Fruit fly (Drosophila melanogaster): ENCODE results near the gene Ge-1.

Ge-1 gene

DNA sequence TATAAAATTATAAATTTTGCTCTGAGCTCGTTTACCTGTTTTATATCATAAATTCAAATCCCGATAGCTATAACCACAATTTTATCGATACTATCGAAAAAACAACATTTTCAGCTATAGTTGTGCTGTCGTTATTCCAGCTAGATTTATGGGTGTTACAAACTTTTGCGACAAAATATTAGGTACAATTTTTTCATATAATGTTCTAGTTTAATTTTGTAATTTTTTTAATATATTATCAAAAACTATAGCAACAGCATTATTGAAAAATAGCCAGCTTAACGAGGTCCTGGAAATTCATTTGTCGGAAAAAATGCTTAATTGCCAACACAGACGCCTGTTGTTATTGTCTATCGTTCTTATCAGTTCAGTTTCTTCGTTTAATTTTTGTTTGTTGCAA, 9.6 kb downstream of the Ge-1 start, which contains the start of gene Wdr59 (continued):
- TF ChIP-seq sna (GFP tag; IDR thresholded peaks at IDR 0.05; ENCODE audit: partially characterized antibody) (peak; percentile 52), CG12299 (tag; optimal IDR thresholded peaks at IDR 0.05) (no peak), sens (GFP tag) (peak; percentile 80), CG6654 (GFP tag; optimal IDR thresholded peaks at IDR 0.05) (no peak), CG7745 (tag; optimal IDR thresholded peaks at IDR 0.05) (no peak), Kr (GFP tag; optimal IDR thresholded peaks at IDR 0.05) (no peak), nom (GFP tag; optimal IDR thresholded peaks at IDR 0.05) (no peak), Hey (tag; optimal IDR thresholded peaks at IDR 0.05) (no peak), CG11695 (GFP tag; IDR thresholded peaks at IDR 0.05) (no peak), her (GFP tag; optimal IDR thresholded peaks at IDR 0.05) (no peak), CG9876 (GFP tag; optimal IDR thresholded peaks at IDR 0.05) (no peak), aop (GFP tag; IDR thresholded peaks at IDR 0.05) (no peak), CG10979 (tag; optimal IDR thresholded peaks at IDR 0.05) (peak; percentile 32), Jarid2 (GFP tag; optimal IDR thresholded peaks at IDR 0.05) (no peak), CG7271 (tag; optimal IDR thresholded peaks at IDR 0.05) (no peak), Stat92E (GFP tag; optimal IDR thresholded peaks at IDR 0.05) (no peak), eyg (GFP tag; optimal IDR thresholded peaks at IDR 0.05) (no peak), Nf-YA (GFP tag; IDR thresholded peaks at IDR 0.05) (no peak), B-H1 (GFP tag; IDR thresholded peaks at IDR 0.05) (no peak), wdn (GFP tag; IDR thresholded peaks at IDR 0.05) (no peak), CG31441 (GFP tag; IDR thresholded peaks at IDR 0.05) (no peak), tup (GFP tag; optimal IDR thresholded peaks at IDR 0.05) (no peak), CG12236 (GFP tag; optimal IDR thresholded peaks at IDR 0.05) (no peak), Dll (GFP tag; IDR thresholded peaks at IDR 0.05; ENCODE audit: partially characterized antibody) (peak; percentile 89; the same call in 3 of the 4 replicates), CG7556 (GFP tag; optimal IDR thresholded peaks at IDR 0.05) (no peak), grn (GFP tag; optimal IDR thresholded peaks at IDR 0.05) (no peak), CG15601 (tag; optimal IDR thresholded peaks at IDR 0.05) (no peak), CG4730 (GFP tag; IDR thresholded peaks at IDR 0.05) (no peak), Adf1 (GFP tag; IDR thresholded peaks at IDR 0.05) (no peak), CG13424 (tag; optimal IDR thresholded peaks at IDR 0.05) (peak; percentile 57), Dp (GFP tag; optimal IDR thresholded peaks at IDR 0.05) (peak; percentile 90), CG6683 (GFP tag; optimal IDR thresholded peaks at IDR 0.05) (no peak), usp (GFP tag; optimal IDR thresholded peaks at IDR 0.05) (no peak), Doc3 (GFP tag; IDR thresholded peaks at IDR 0.05; ENCODE audit: partially characterized antibody) (peak; percentile 76), stc (GFP tag; IDR thresholded peaks at IDR 0.05) (no peak), CG7786 (GFP tag; optimal IDR thresholded peaks at IDR 0.05) (no peak), CG10543 (GFP tag; optimal IDR thresholded peaks at IDR 0.05) (no peak), sima (GFP tag; optimal IDR thresholded peaks at IDR 0.05) (no peak), Camta (GFP tag; optimal IDR thresholded peaks at IDR 0.05) (no peak), CG4328 (GFP tag; optimal IDR thresholded peaks at IDR 0.05) (no peak), ems (GFP tag; optimal IDR thresholded peaks at IDR 0.05) (peak; percentile 1), p53 (GFP tag; optimal IDR thresholded peaks at IDR 0.05) (no peak), Rx (GFP tag; IDR thresholded peaks at IDR 0.05) (no peak), CG17359 (tag; optimal IDR thresholded peaks at IDR 0.05) (no peak), tna (GFP tag; IDR thresholded peaks at IDR 0.05; ENCODE audit: partially characterized antibody) (no peak), Dref (GFP tag; IDR thresholded peaks at IDR 0.05) (peak; percentile 72), Sin3A (optimal IDR thresholded peaks at IDR 0.05) (no peak), Oli (tag; optimal IDR thresholded peaks at IDR 0.05) (no peak), Ets65A (GFP tag) (peak; percentile 55), lab (GFP tag; optimal IDR thresholded peaks at IDR 0.05) (no peak), CG11696 (GFP tag; IDR thresholded peaks at IDR 0.05) (no peak)

Data from whole organism, embryonic.